Fruit fly (Drosophila melanogaster): ENCODE measurements around the gene sqd.

Gene sqd

dm6 chr3R:13600539-13600938 is 45.6 kb downstream of the sqd start (continued):
- TF ChIP-seq Taf1 (GFP tag; IDR thresholded peaks at IDR 0.05) = no peak
- TF ChIP-seq cwo (GFP tag; optimal IDR thresholded peaks at IDR 0.05) = peak; percentile 32
- TF ChIP-seq Hand (GFP tag; optimal IDR thresholded peaks at IDR 0.05) = peak; percentile 26
- TF ChIP-seq maf-S (GFP tag; optimal IDR thresholded peaks at IDR 0.05) = no peak
- TF ChIP-seq CG14667 (GFP tag; IDR thresholded peaks at IDR 0.05) = 0 out of 2 replicates have a peak, but pooled peaks have one; percentile 11
- TF ChIP-seq CG8924 (tag; optimal IDR thresholded peaks at IDR 0.05) = peak; percentile 6
- peak; percentile 24 for TF ChIP-seq CG18262 (tag; optimal IDR thresholded peaks at IDR 0.05)
- no peak for TF ChIP-seq ato (GFP tag; IDR thresholded peaks at IDR 0.05; ENCODE audit: partially characterized antibody)
- TF ChIP-seq unpg (GFP tag; optimal IDR thresholded peaks at IDR 0.05) = peak; percentile 40
- TF ChIP-seq bowl (GFP tag; IDR thresholded peaks at IDR 0.05) = no peak
- TF ChIP-seq sima (GFP tag; optimal IDR thresholded peaks at IDR 0.05) = no peak
- peak; percentile 66 for TF ChIP-seq CG11504 (tag; optimal IDR thresholded peaks at IDR 0.05)
- TF ChIP-seq dmrt99B (tag; optimal IDR thresholded peaks at IDR 0.05) = peak; percentile 49
- no peak for TF ChIP-seq Bgb (GFP tag; IDR thresholded peaks at IDR 0.05; ENCODE audit: partially characterized antibody)
- TF ChIP-seq hkb (optimal IDR thresholded peaks at IDR 0.05) = no peak
- TF ChIP-seq hkb (GFP tag; IDR thresholded peaks at IDR 0.05) = peak; percentile 57
- TF ChIP-seq tgo (GFP tag; IDR thresholded peaks at IDR 0.05) = peak; percentile 32; the same call in 1 of the 3 replicates
- TF ChIP-seq CG2875 (GFP tag; optimal IDR thresholded peaks at IDR 0.05) = no peak
- TF ChIP-seq CG4282 (GFP tag; optimal IDR thresholded peaks at IDR 0.05) = no peak
- peak; percentile 27 for TF ChIP-seq scrt (GFP tag; optimal IDR thresholded peaks at IDR 0.05)
- peak; percentile 37 for TF ChIP-seq CoRest (tag; optimal IDR thresholded peaks at IDR 0.05)
- no peak for TF ChIP-seq slp2 (GFP tag; optimal IDR thresholded peaks at IDR 0.05)
- TF ChIP-seq sob (GFP tag; IDR thresholded peaks at IDR 0.05) = no peak
- peak; percentile 60; the same call in 2 of the 3 replicates for TF ChIP-seq row (GFP tag; IDR thresholded peaks at IDR 0.05)
- 0 out of 2 replicates have a peak, but pooled peaks have one; percentile 37 for TF ChIP-seq stc (GFP tag; IDR thresholded peaks at IDR 0.05)
- no peak for TF ChIP-seq Mrtf (GFP tag; IDR thresholded peaks at IDR 0.05)
- peak; percentile 32 for TF ChIP-seq CG13424 (tag; optimal IDR thresholded peaks at IDR 0.05)
- peak; percentile 36 for TF ChIP-seq CG2712 (tag; optimal IDR thresholded peaks at IDR 0.05)
- peak; percentile 73 for TF ChIP-seq lab (GFP tag; optimal IDR thresholded peaks at IDR 0.05)
- TF ChIP-seq sd (tag; optimal IDR thresholded peaks at IDR 0.05) = peak; percentile 7
- TF ChIP-seq CG7556 (GFP tag; optimal IDR thresholded peaks at IDR 0.05) = peak; percentile 38
- no peak for TF ChIP-seq chm (GFP tag; IDR thresholded peaks at IDR 0.05)
- peak; percentile 24 for TF ChIP-seq Sox102F (GFP tag; optimal IDR thresholded peaks at IDR 0.05)
- TF ChIP-seq sc (optimal IDR thresholded peaks at IDR 0.05) = no peak
- no peak for TF ChIP-seq sc (GFP tag; optimal IDR thresholded peaks at IDR 0.05)
- TF ChIP-seq CG6689 (GFP tag; IDR thresholded peaks at IDR 0.05) = peak; percentile 47; the same call in 1 of the 2 replicates
- TF ChIP-seq Med (GFP tag) = peak; percentile 68
- TF ChIP-seq CG12391 (tag; optimal IDR thresholded peaks at IDR 0.05) = peak; percentile 32
- peak in 1 of 2 experiments; percentile 45 for TF ChIP-seq Hr51 (GFP tag; optimal IDR thresholded peaks at IDR 0.05)
- TF ChIP-seq CG11723 (GFP tag; optimal IDR thresholded peaks at IDR 0.05) = no peak
- TF ChIP-seq CG2678 (tag; optimal IDR thresholded peaks at IDR 0.05) = peak; percentile 61
- peak; percentile 5 for TF ChIP-seq Deaf1 (tag; optimal IDR thresholded peaks at IDR 0.05)
- peak; percentile 17; the same call in 1 of the 2 replicates for TF ChIP-seq Xrp1 (GFP tag; IDR thresholded peaks at IDR 0.05)
- TF ChIP-seq NfI (GFP tag; optimal IDR thresholded peaks at IDR 0.05) = peak; percentile 20
- TF ChIP-seq bcd (GFP tag; optimal IDR thresholded peaks at IDR 0.05) = peak; percentile 25
- peak; percentile 9 for TF ChIP-seq Oli (tag; optimal IDR thresholded peaks at IDR 0.05)
- no peak for TF ChIP-seq CG10267 (tag; optimal IDR thresholded peaks at IDR 0.05)
- no peak for TF ChIP-seq Drgx (GFP tag; IDR thresholded peaks at IDR 0.05)
- 0 out of 4 replicates have a peak, but pooled peaks have one; percentile 11 for TF ChIP-seq Gug (GFP tag; IDR thresholded peaks at IDR 0.05)
- TF ChIP-seq CG8765 (GFP tag; IDR thresholded peaks at IDR 0.05) = no peak
